Worm (Caenorhabditis elegans): ENCODE data around the gene Y66H1A.8.
A peak's percentile ranks its signal among the peaks of the same experiment; 100 is the strongest.

The Y66H1A.8 gene

DNA sequence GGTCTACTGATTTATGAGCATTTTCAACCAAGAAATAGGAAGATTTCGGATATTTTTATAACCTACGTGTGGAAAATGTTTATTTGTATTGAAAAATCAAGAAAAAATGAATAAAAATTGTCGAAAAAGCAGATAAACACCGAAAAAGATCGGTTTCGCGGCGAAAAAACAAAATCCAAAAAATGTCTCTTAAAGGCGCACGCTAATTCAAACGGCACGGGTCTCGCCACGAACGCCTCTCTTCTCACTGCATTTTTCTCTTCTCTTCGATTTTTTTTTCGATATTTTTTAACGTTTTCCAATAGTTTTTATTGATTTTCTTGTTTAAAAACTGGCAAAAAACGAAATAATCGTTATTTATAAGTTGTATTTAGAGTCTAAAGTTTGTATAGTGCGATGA is 29.2 kb downstream of the Y66H1A.8 start (continued):
- TF ChIP-seq nhr-11 (tag; optimal IDR thresholded peaks at IDR 0.05): no peak
- no peak for TF ChIP-seq pqm-1 (tag; optimal IDR thresholded peaks at IDR 0.05)
- no peak for TF ChIP-seq daf-12 (tag; optimal IDR thresholded peaks at IDR 0.05)
- no peak for TF ChIP-seq eor-1 (tag; optimal IDR thresholded peaks at IDR 0.05)
- TF ChIP-seq fkh-2 (tag; optimal IDR thresholded peaks at IDR 0.05): no peak
- no peak for TF ChIP-seq nhr-76 (tag; optimal IDR thresholded peaks at IDR 0.05)
- no peak for TF ChIP-seq aly-2 (tag; optimal IDR thresholded peaks at IDR 0.05)
- peak; percentile 32 for TF ChIP-seq ceh-28 (tag; optimal IDR thresholded peaks at IDR 0.05)
- no peak for TF ChIP-seq nhr-12 (tag; optimal IDR thresholded peaks at IDR 0.05)
- TF ChIP-seq elt-2 (tag; optimal IDR thresholded peaks at IDR 0.05): peak; percentile 3
- no peak for TF ChIP-seq nhr-43 (tag; optimal IDR thresholded peaks at IDR 0.05; ENCODE audit: poor library complexity, severe bottlenecking)
- no peak for TF ChIP-seq nhr-25 (tag; optimal IDR thresholded peaks at IDR 0.05)

DNA sequence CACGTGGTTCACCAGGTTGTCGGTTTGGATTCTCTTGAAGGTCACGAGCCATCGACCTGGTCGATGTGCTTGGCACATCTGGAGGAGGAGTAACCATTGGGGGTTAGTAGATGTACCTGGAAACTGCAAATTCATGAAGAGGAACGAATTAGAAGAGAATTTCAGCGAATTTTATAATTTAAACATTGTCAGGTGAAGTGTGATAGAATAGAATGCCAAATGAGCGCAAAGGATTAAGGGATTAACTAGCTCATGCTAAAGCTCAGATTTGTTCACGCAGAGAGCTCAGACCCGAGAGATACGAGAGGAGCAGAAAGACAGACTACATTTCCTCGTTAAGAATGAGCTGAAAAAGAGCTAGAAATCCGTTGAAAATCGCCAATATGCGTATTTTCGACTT is 29.7 kb downstream of the Y66H1A.8 start, which contains the start of gene daf-18:
Gene daf-18, minus strand, starts transcription at position 126 of the 400 bp plus-strand sequence.
- no peak for TF ChIP-seq elt-3 (tag; optimal IDR thresholded peaks at IDR 0.05)
- TF ChIP-seq snpc-4 (tag; optimal IDR thresholded peaks at IDR 0.05): no peak
- no peak for TF ChIP-seq lin-39 (tag; optimal IDR thresholded peaks at IDR 0.05)
- no peak for TF ChIP-seq ztf-4 (tag; optimal IDR thresholded peaks at IDR 0.05)
- TF ChIP-seq ZK546.5 (tag; optimal IDR thresholded peaks at IDR 0.05): no peak
- no peak for TF ChIP-seq egl-5 (tag; optimal IDR thresholded peaks at IDR 0.05)
- TF ChIP-seq unc-62 (GFP tag; optimal IDR thresholded peaks at IDR 0.05): no peak
- TF ChIP-seq sea-2 (GFP tag; optimal IDR thresholded peaks at IDR 0.05): no peak
- TF ChIP-seq jun-1 (tag; optimal IDR thresholded peaks at IDR 0.05): no peak
- TF ChIP-seq fkh-10 (GFP tag; optimal IDR thresholded peaks at IDR 0.05): no peak
- no peak for TF ChIP-seq nhr-237 (tag; optimal IDR thresholded peaks at IDR 0.05)
- no peak for TF ChIP-seq fos-1 (tag; optimal IDR thresholded peaks at IDR 0.05)
- no peak for TF ChIP-seq ceh-82 (tag; optimal IDR thresholded peaks at IDR 0.05)

DNA sequence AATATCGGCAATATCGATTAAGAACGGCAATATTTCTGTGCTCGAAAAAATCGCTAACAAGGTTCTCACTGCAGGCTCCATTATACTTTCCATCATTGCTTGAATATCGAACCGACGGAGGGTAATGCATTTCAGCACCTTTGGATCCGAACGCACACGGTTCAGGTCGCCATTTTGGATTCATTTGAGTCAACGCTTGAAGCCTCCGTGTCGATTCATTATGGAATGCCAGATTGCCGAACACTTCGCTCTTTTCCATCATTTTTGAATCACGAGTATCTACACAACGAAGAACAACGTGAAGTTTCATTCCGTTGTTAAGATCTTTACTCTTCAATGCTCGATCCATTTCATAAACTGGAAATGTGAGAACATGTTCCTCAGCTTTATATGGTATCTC is 32.6 kb downstream of the Y66H1A.8 start:
- TF ChIP-seq elt-2 (tag; optimal IDR thresholded peaks at IDR 0.05) (no peak), lin-39 (tag; optimal IDR thresholded peaks at IDR 0.05) (no peak), R02D3.7 (tag; optimal IDR thresholded peaks at IDR 0.05) (no peak), sea-2 (GFP tag; optimal IDR thresholded peaks at IDR 0.05) (no peak), pha-4 (tag; optimal IDR thresholded peaks at IDR 0.05) (no peak), lin-15B (tag; optimal IDR thresholded peaks at IDR 0.05) (no peak), unc-39 (tag; optimal IDR thresholded peaks at IDR 0.05) (no peak), ztf-4 (tag; optimal IDR thresholded peaks at IDR 0.05) (no peak), ceh-16 (tag; optimal IDR thresholded peaks at IDR 0.05) (no peak), egl-27 (tag; optimal IDR thresholded peaks at IDR 0.05) (no peak), hmg-11 (tag; optimal IDR thresholded peaks at IDR 0.05) (no peak), lsy-12 (tag; optimal IDR thresholded peaks at IDR 0.05) (no peak), pqm-1 (tag; optimal IDR thresholded peaks at IDR 0.05) (no peak), snpc-4 (tag; optimal IDR thresholded peaks at IDR 0.05) (no peak), elt-1 (tag; optimal IDR thresholded peaks at IDR 0.05) (no peak), nhr-77 (tag; optimal IDR thresholded peaks at IDR 0.05) (no peak), tbx-2 (tag; optimal IDR thresholded peaks at IDR 0.05) (no peak)

DNA sequence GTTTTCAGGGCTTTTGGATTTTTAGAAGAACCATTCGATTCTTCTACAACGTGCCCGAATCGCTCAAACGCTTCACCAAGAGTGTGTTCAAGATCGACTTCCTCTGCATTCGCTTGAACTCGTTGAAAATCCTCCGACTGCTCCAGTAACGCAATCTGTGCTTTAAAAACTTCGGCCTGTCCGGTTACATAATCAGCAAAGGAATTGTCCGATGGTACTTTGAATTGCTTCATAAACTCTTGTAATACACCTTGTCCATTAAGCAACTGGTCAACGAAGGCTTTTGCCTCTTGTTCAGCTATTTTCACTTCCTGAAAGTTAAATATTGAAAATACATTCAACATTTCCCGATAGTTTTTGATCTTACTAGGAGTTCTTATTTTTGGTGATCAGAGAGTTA is 34.0 kb downstream of the Y66H1A.8 start:
- TF ChIP-seq nhr-25 (tag; optimal IDR thresholded peaks at IDR 0.05) (no peak), fos-1 (tag; optimal IDR thresholded peaks at IDR 0.05) (no peak), lsy-12 (tag; optimal IDR thresholded peaks at IDR 0.05) (no peak), nhr-77 (tag; optimal IDR thresholded peaks at IDR 0.05) (no peak), ceh-28 (tag; optimal IDR thresholded peaks at IDR 0.05) (no peak), nhr-28 (tag; optimal IDR thresholded peaks at IDR 0.05) (no peak), elt-1 (tag; optimal IDR thresholded peaks at IDR 0.05) (no peak), pqm-1 (tag; optimal IDR thresholded peaks at IDR 0.05) (no peak), fkh-10 (GFP tag; optimal IDR thresholded peaks at IDR 0.05) (no peak)

DNA sequence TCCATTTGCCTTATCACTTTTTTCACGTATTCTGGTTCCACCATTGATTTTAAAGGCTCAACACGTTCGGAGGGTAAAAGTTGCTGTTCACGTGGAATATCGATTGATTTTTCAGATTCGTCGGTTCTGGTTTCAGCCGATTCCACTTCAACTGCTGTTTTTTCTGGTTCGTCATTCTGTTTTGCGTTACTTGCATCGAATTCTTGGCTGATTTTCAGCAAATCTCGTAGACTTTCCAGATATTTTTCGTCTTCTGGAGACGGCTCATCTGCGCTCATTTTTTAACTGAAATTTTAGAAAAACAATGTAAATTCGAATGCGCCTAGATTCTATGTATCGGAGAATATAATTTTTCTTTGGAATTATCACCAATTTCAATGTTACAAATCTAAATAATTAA is 35.0 kb downstream of the Y66H1A.8 start, which contains the start of gene eri-1:
Gene eri-1, minus strand, starts transcription at position 285 of the 400 bp plus-strand sequence.
- TF ChIP-seq fkh-2 (tag; optimal IDR thresholded peaks at IDR 0.05) (no peak), ceh-28 (tag; optimal IDR thresholded peaks at IDR 0.05) (peak; percentile 21), ceh-82 (tag; optimal IDR thresholded peaks at IDR 0.05) (no peak)

Measured in whole organism, L3 larva.